Worm (Caenorhabditis elegans) whole organism, L2 larva: ENCODE results near the gene mbl-1.

Experiments used
- R02D3.7 ChIP-seq: fragments of 150-350 bp; optimal IDR thresholded peaks from 2 replicates; lab custom pipeline; 2014; ENCODE audit warnings: missing biosample characterization, missing genetic modification characterization
- alr-1 ChIP-seq: fragments of 150-350 bp; optimal IDR thresholded peaks from 2 replicates; lab custom pipeline; 2014; ENCODE audit warnings: missing biosample characterization, missing genetic modification characterization
- aly-2 ChIP-seq: fragments of 150-350 bp; optimal IDR thresholded peaks from 2 replicates; lab custom pipeline; 2014; ENCODE audit warnings: missing biosample characterization, missing genetic modification characterization
- ama-1 ChIP-seq: fragments of 150-350 bp; optimal IDR thresholded peaks from 2 replicates; lab custom pipeline; 2018; ENCODE audit warnings: inconsistent platforms
- blmp-1 ChIP-seq: sonication (generic microtip); optimal IDR thresholded peaks from 2 replicates; lab custom pipeline; 2017; ENCODE audit warnings: missing genetic modification characterization, mild to moderate bottlenecking, missing compliant biosample characterization, antibody characterized with exemption, moderate library complexity; ENCODE audit not compliant: insufficient read depth
- ceh-82 ChIP-seq: fragments of 150-350 bp; optimal IDR thresholded peaks from 2 replicates; lab custom pipeline; 2014; ENCODE audit warnings: missing biosample characterization, missing genetic modification characterization
- elt-3 ChIP-seq: sonication (generic microtip); optimal IDR thresholded peaks from 2 replicates; lab custom pipeline; 2017; ENCODE audit warnings: missing biosample characterization, missing genetic modification characterization
- gmeb-1 ChIP-seq: fragments of 150-350 bp; optimal IDR thresholded peaks from 2 replicates; lab custom pipeline; 2014; ENCODE audit warnings: missing biosample characterization, missing genetic modification characterization
- mab-5 ChIP-seq: fragments of 150-350 bp; optimal IDR thresholded peaks from 2 replicates; lab custom pipeline; 2014; ENCODE audit warnings: missing biosample characterization, missing genetic modification characterization
- mbf-1 ChIP-seq: sonication (generic microtip); optimal IDR thresholded peaks from 2 replicates; lab custom pipeline; 2017; ENCODE audit warnings: missing biosample characterization, missing genetic modification characterization
- nhr-129 ChIP-seq: fragments of 150-350 bp; optimal IDR thresholded peaks from 2 replicates; lab custom pipeline; 2014; ENCODE audit warnings: missing biosample characterization, missing genetic modification characterization
- nhr-23 ChIP-seq: fragments of 150-350 bp; optimal IDR thresholded peaks from 2 replicates; lab custom pipeline; 2014; ENCODE audit warnings: missing biosample characterization, missing genetic modification reagents, missing genetic modification characterization
- nhr-25 ChIP-seq: fragments of 150-350 bp; sonication (generic microtip); optimal IDR thresholded peaks from 3 replicates; lab custom pipeline; 2014; ENCODE audit warnings: missing biosample characterization, missing genetic modification characterization
- nhr-77 ChIP-seq: fragments of 150-350 bp; optimal IDR thresholded peaks from 2 replicates; lab custom pipeline; 2014; ENCODE audit warnings: missing biosample characterization, missing genetic modification characterization
- peb-1 ChIP-seq: fragments of 150-350 bp; optimal IDR thresholded peaks from 2 replicates; lab custom pipeline; 2014; ENCODE audit warnings: missing biosample characterization, missing genetic modification characterization
- skn-1 ChIP-seq: sonication (generic microtip); optimal IDR thresholded peaks from 2 replicates; lab custom pipeline; 2017; ENCODE audit warnings: missing biosample characterization, missing genetic modification characterization
- sma-3 ChIP-seq: sonication (generic microtip); optimal IDR thresholded peaks from 2 replicates; lab custom pipeline; 2016; ENCODE audit warnings: missing genetic modification reagents, missing genetic modification characterization, missing compliant biosample characterization
- sma-9 ChIP-seq, 2 experiments: fragments of 150-350 bp in 1 of 2; sonication (generic microtip) in 1 of 2; optimal IDR thresholded peaks; 2 replicates each; lab custom pipeline; 2014 to 2016; ENCODE audit warnings: missing genetic modification characterization in 2 of 2, mild to moderate bottlenecking in 1 of 2, missing biosample characterization in 1 of 2, missing compliant biosample characterization in 1 of 2, missing genetic modification reagents in 1 of 2, moderate library complexity in 1 of 2
- snpc-4 ChIP-seq: fragments of 150-350 bp; optimal IDR thresholded peaks from 2 replicates; lab custom pipeline; 2014; ENCODE audit warnings: missing biosample characterization, missing genetic modification characterization
- unc-55 ChIP-seq: fragments of 150-350 bp; sonication (generic microtip); optimal IDR thresholded peaks from 3 replicates; lab custom pipeline; 2014; ENCODE audit warnings: missing biosample characterization, missing genetic modification reagents, missing genetic modification characterization
- unc-62 ChIP-seq: fragments of 150-350 bp; optimal IDR thresholded peaks from 2 replicates; lab custom pipeline; 2014; ENCODE audit warnings: missing biosample characterization, missing genetic modification reagents, missing genetic modification characterization
- zag-1 ChIP-seq: fragments of 150-350 bp; optimal IDR thresholded peaks from 2 replicates; lab custom pipeline; 2014; ENCODE audit warnings: missing biosample characterization, missing genetic modification characterization
- ztf-11 ChIP-seq: sonication (generic microtip); optimal IDR thresholded peaks from 2 replicates; lab custom pipeline; 2017; ENCODE audit warnings: missing biosample characterization, missing genetic modification characterization

mbl-1 gene

DNA sequence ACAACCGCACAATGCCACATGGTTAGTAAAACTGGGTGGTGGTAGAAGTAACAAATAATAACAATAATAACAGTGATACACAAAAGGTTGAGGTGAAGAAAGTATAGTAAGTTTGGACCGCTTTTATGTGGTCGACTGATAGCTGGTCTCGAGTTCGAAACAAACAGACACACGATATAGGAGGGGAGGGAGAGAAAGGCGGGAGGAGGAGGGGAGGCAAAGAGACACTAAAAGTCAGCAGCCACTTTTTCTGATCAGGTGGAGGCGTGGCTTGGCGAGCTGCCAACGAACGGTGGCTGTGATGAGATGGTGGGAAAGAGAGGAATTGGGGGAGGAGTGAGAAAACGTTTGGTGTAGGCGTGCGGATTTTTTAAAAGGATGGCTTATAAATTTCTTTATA is 79.9 kb downstream of the mbl-1 start:
- no peak for TF ChIP-seq snpc-4 (tag; lab: Kevin White, UChicago)
- TF ChIP-seq ceh-82 (tag; lab: Kevin White, UChicago), result no peak
- no peak for TF ChIP-seq sma-3
- peak; percentile 14 for TF ChIP-seq blmp-1 (tag; lab: Kevin White, UChicago)
- TF ChIP-seq alr-1 (tag; lab: Kevin White, UChicago), result no peak
- no peak for TF ChIP-seq mab-5 (tag; lab: Kevin White, UChicago)
- no peak for TF ChIP-seq R02D3.7 (tag; lab: Kevin White, UChicago)
- TF ChIP-seq peb-1 (tag; lab: Kevin White, UChicago), result no peak
- TF ChIP-seq skn-1 (tag; lab: Kevin White, UChicago), result no peak
- no peak for TF ChIP-seq aly-2 (tag; lab: Kevin White, UChicago)
- TF ChIP-seq nhr-25 (tag; lab: Kevin White, UChicago), result no peak
- TF ChIP-seq nhr-129 (tag; lab: Kevin White, UChicago), result peak; percentile 59
- peak; percentile 33 for TF ChIP-seq sma-9 (GFP tag; optimal IDR thresholded peaks at IDR 0.05; lab: Kevin White, UChicago)
- TF ChIP-seq sma-9 (tag; optimal IDR thresholded peaks at IDR 0.05; lab: Kevin White, UChicago), result no peak
- TF ChIP-seq nhr-77 (tag; lab: Kevin White, UChicago), result no peak
- no peak for TF ChIP-seq ztf-11
- TF ChIP-seq unc-62 (GFP tag; lab: Kevin White, UChicago), result no peak
- no peak for TF ChIP-seq elt-3 (tag; lab: Kevin White, UChicago)
- no peak for TF ChIP-seq gmeb-1 (tag; lab: Kevin White, UChicago)
- TF ChIP-seq ama-1, result peak; percentile 79

- TF ChIP-seq nhr-23 (no peak), unc-55 (GFP tag; lab: Kevin White, UChicago) (no peak), gmeb-1 (tag; lab: Kevin White, UChicago) (no peak), zag-1 (tag; lab: Kevin White, UChicago) (no peak), ceh-82 (tag; lab: Kevin White, UChicago) (no peak), mbf-1 (no peak), unc-62 (GFP tag; lab: Kevin White, UChicago) (no peak)
- TF ChIP-seq, all 48 proteins: peak for 0
These were observed 81.4 kb downstream of the mbl-1 start for ce11 chrX:17059760-17060159.
